Fruit fly (Drosophila melanogaster) whole organism, embryonic: Measurements from ENCODE around the gene IKKepsilon.

Source experiments
- CG10147 ChIP-seq: fragments of 200-800 bp; sonication (Bioruptor generic); optimal IDR thresholded peaks from 2 replicates; lab custom pipeline; 2019; ENCODE audit warnings: missing biosample characterization, mild to moderate bottlenecking, missing genetic modification characterization, moderate library complexity
- CG17802 ChIP-seq: fragments of 200-800 bp; sonication (Bioruptor generic); optimal IDR thresholded peaks from 2 replicates; lab custom pipeline; 2018; ENCODE audit warnings: missing biosample characterization, mild to moderate bottlenecking, missing genetic modification characterization, moderate library complexity
- tgo ChIP-seq: fragments of 200-800 bp; sonication (Bioruptor generic); IDR thresholded peaks from 3 replicates; pipeline ENCODE4 v1.3.6; 2022; ENCODE audit warnings: missing biosample characterization, missing genetic modification characterization

DNA sequence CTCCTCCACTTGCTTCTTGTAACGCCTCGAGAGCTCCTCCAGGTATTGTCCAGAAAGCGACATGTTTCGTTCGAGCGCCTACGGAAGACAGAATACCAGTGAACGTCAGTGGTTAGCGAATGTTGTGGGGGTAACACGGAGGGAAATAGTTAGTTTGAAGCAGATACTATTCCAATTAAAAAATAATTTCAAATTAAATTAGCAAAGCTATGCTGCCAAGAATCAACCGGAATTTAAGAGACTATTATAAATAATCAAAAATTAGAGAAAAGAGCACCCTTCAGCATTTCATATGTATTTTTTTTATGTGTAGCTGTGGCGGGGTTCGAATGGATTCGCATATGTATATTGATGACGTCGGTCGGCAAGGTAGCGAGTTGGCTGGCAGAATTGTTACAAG is 14.8 kb upstream of the IKKepsilon start:
- no peak for TF ChIP-seq CG17802 (tag; lab: Kevin White, UChicago)
- no peak for TF ChIP-seq CG10147 (GFP tag; lab: Kevin White, UChicago)
- no peak for TF ChIP-seq tgo (GFP tag; lab: Robert Waterston, UW)
